Fruit fly (Drosophila melanogaster) whole organism, wandering third instar larva: ENCODE data around the gene senju.

Source experiments
- Abd-B ChIP-seq: fragments of >200 bp; optimal IDR thresholded peaks from 2 replicates; lab custom pipeline; 2017; ENCODE audit warnings: missing biosample characterization, missing genetic modification characterization
- CG32264 ChIP-seq: fragments of 200-800 bp; sonication (Bioruptor generic); optimal IDR thresholded peaks from 2 replicates; lab custom pipeline; 2016; ENCODE audit warnings: missing biosample characterization, missing genetic modification characterization
- CG9705 ChIP-seq: fragments of 200-800 bp; sonication (Bioruptor generic); optimal IDR thresholded peaks from 2 replicates; lab custom pipeline; 2018; ENCODE audit warnings: missing biosample characterization, mild to moderate bottlenecking, missing genetic modification characterization
- CrebA ChIP-seq: fragments of 200-800 bp; sonication (Bioruptor generic); optimal IDR thresholded peaks from 2 replicates; lab custom pipeline; 2016; ENCODE audit warnings: missing biosample characterization, mild to moderate bottlenecking, missing genetic modification characterization, borderline replicate concordance
- Dfd ChIP-seq: fragments of >200 bp; optimal IDR thresholded peaks from 2 replicates; lab custom pipeline; 2017; ENCODE audit warnings: missing biosample characterization, missing genetic modification characterization
- Dif ChIP-seq: fragments of 200-275, 200-300 bp; sonication (Bioruptor generic); optimal IDR thresholded peaks from 2 replicates; lab custom pipeline; 2018; ENCODE audit warnings: missing biosample characterization, missing genetic modification characterization; ENCODE audit not compliant: partially characterized antibody
- GATAd ChIP-seq: sonication (Bioruptor generic); optimal IDR thresholded peaks from 2 replicates; lab custom pipeline; 2016; ENCODE audit warnings: missing biosample characterization, missing genetic modification characterization
- HLH106 ChIP-seq: fragments of 200-800 bp; optimal IDR thresholded peaks from 3 replicates; lab custom pipeline; 2019; ENCODE audit warnings: missing biosample characterization, mild to moderate bottlenecking, missing genetic modification characterization, moderate library complexity
- Hnf4 ChIP-seq: fragments of 200-800 bp; sonication (Bioruptor generic); optimal IDR thresholded peaks from 2 replicates; lab custom pipeline; 2016; ENCODE audit warnings: missing biosample characterization, mild to moderate bottlenecking, missing genetic modification characterization
- Hr78 ChIP-seq: fragments of >200 bp; optimal IDR thresholded peaks from 2 replicates; lab custom pipeline; 2017; ENCODE audit warnings: missing biosample characterization, missing genetic modification characterization
- Hr83 ChIP-seq: fragments of 200-300 bp; sonication (Bioruptor generic); optimal IDR thresholded peaks from 2 replicates; lab custom pipeline; 2016; ENCODE audit warnings: missing biosample characterization, mild to moderate bottlenecking, missing genetic modification characterization, moderate library complexity; ENCODE audit not compliant: poor library complexity, severe bottlenecking
- Jra ChIP-seq: sonication (Bioruptor generic); optimal IDR thresholded peaks from 2 replicates; lab custom pipeline; 2016; ENCODE audit warnings: missing biosample characterization, missing genetic modification characterization
- Mio ChIP-seq: sonication (Bioruptor generic); optimal IDR thresholded peaks from 2 replicates; lab custom pipeline; 2016; ENCODE audit warnings: missing biosample characterization, missing genetic modification characterization
- Myc ChIP-seq: fragments of >200 bp; optimal IDR thresholded peaks from 2 replicates; lab custom pipeline; 2017
- N ChIP-seq: fragments of >200 bp; optimal IDR thresholded peaks from 2 replicates; lab custom pipeline; 2018; ENCODE audit warnings: missing biosample characterization, missing external identifiers, missing genetic modification characterization
- OdsH ChIP-seq: fragments of 200-800 bp; sonication (Bioruptor generic); optimal IDR thresholded peaks from 2 replicates; lab custom pipeline; 2016; ENCODE audit warnings: missing biosample characterization, mild to moderate bottlenecking, missing genetic modification characterization
- Rel ChIP-seq, 2 experiments: fragments of 200-800 bp; sonication (Bioruptor generic) in 1 of 2; optimal IDR thresholded peaks; 2 replicates in 1 of 2; 3 replicates in 1 of 2; lab custom pipeline; 2016 to 2019; ENCODE audit warnings: mild to moderate bottlenecking in 2 of 2, missing biosample characterization in 2 of 2, missing genetic modification characterization in 2 of 2, moderate library complexity in 1 of 2
- Sp1 ChIP-seq: fragments of 200-800 bp; sonication (Bioruptor generic); optimal IDR thresholded peaks from 3 replicates; lab custom pipeline; 2019; ENCODE audit warnings: missing biosample characterization, mild to moderate bottlenecking, missing genetic modification characterization, moderate library complexity
- Vsx2 ChIP-seq: fragments of 200-300, 225-300 bp; sonication (Bioruptor generic); optimal IDR thresholded peaks from 2 replicates; lab custom pipeline; 2018; ENCODE audit warnings: missing biosample characterization, missing genetic modification characterization; ENCODE audit not compliant: partially characterized antibody
- br ChIP-seq: fragments of 200-800 bp; sonication (Bioruptor generic); optimal IDR thresholded peaks from 2 replicates; lab custom pipeline; 2016; ENCODE audit warnings: missing biosample characterization, missing genetic modification characterization
- brk ChIP-seq: fragments of 200-800 bp; sonication (Bioruptor generic); optimal IDR thresholded peaks from 2 replicates; lab custom pipeline; 2016; ENCODE audit warnings: missing biosample characterization, mild to moderate bottlenecking, missing genetic modification characterization
- dl ChIP-seq, 2 experiments: fragments of 175-275, 200-275 bp in 1 of 2; fragments of 200-275 bp in 1 of 2; sonication (Bioruptor generic); optimal IDR thresholded peaks; lab custom pipeline; 2018; ENCODE audit warnings: mild to moderate bottlenecking in 2 of 2, missing biosample characterization in 2 of 2, missing genetic modification characterization in 2 of 2, moderate library complexity in 2 of 2; ENCODE audit not compliant: partially characterized antibody in 2 of 2, insufficient read depth in 1 of 2
- dmrt93B ChIP-seq: fragments of 200-800 bp; sonication (Bioruptor generic); optimal IDR thresholded peaks from 2 replicates; lab custom pipeline; 2018; ENCODE audit warnings: missing biosample characterization, mild to moderate bottlenecking, missing genetic modification characterization
- dsf ChIP-seq: sonication (Bioruptor generic); optimal IDR thresholded peaks from 2 replicates; lab custom pipeline; 2016; ENCODE audit warnings: missing biosample characterization, missing genetic modification characterization, borderline replicate concordance
- ey ChIP-seq: fragments of 200-800 bp; sonication (Bioruptor generic); optimal IDR thresholded peaks from 2 replicates; lab custom pipeline; 2016; ENCODE audit warnings: missing biosample characterization, missing genetic modification characterization
- foxo ChIP-seq, 2 experiments: fragments of 200-800 bp; sonication (Bioruptor generic); optimal IDR thresholded peaks; 2 replicates in 1 of 2; 3 replicates in 1 of 2; lab custom pipeline; 2016 to 2017; ENCODE audit warnings: missing biosample characterization in 2 of 2, missing genetic modification characterization in 2 of 2
- fru ChIP-seq: fragments of 200-800 bp; sonication (Bioruptor generic); optimal IDR thresholded peaks from 3 replicates; lab custom pipeline; 2016; ENCODE audit warnings: missing biosample characterization, mild to moderate bottlenecking, missing genetic modification characterization
- h ChIP-seq: fragments of 200-800 bp; sonication (Bioruptor generic); optimal IDR thresholded peaks from 3 replicates; lab custom pipeline; 2016; ENCODE audit warnings: missing biosample characterization, mild to moderate bottlenecking, missing genetic modification characterization
- jim ChIP-seq: fragments of 175-275, 200-325 bp; sonication (Bioruptor generic); optimal IDR thresholded peaks from 2 replicates; lab custom pipeline; 2016; ENCODE audit warnings: missing biosample characterization, mild to moderate bottlenecking, missing genetic modification characterization
- lola ChIP-seq: fragments of >200 bp; optimal IDR thresholded peaks from 2 replicates; lab custom pipeline; 2017; ENCODE audit warnings: missing biosample characterization, missing genetic modification characterization
- pan ChIP-seq: fragments of >200 bp; optimal IDR thresholded peaks from 2 replicates; lab custom pipeline; 2017
- psq ChIP-seq: fragments of 200-800 bp; sonication (Bioruptor generic); optimal IDR thresholded peaks from 3 replicates; lab custom pipeline; 2017; ENCODE audit warnings: missing biosample characterization, mild to moderate bottlenecking, missing genetic modification characterization, moderate library complexity
- rgr ChIP-seq: fragments of 200-800 bp; sonication (Bioruptor generic); optimal IDR thresholded peaks from 3 replicates; lab custom pipeline; 2016; ENCODE audit warnings: missing biosample characterization, mild to moderate bottlenecking, missing genetic modification characterization
- sage ChIP-seq: fragments of 200-800 bp; sonication (Bioruptor generic); optimal IDR thresholded peaks from 2 replicates; lab custom pipeline; 2016; ENCODE audit warnings: missing biosample characterization, mild to moderate bottlenecking, missing genetic modification characterization
- sv ChIP-seq: fragments of 200-800 bp; sonication (Bioruptor generic); optimal IDR thresholded peaks from 3 replicates; lab custom pipeline; 2016; ENCODE audit warnings: missing biosample characterization, missing genetic modification characterization
- tai ChIP-seq: sonication (Bioruptor generic); optimal IDR thresholded peaks from 2 replicates; lab custom pipeline; 2016; ENCODE audit warnings: missing biosample characterization, missing genetic modification characterization
- usp ChIP-seq: fragments of >200 bp; optimal IDR thresholded peaks from 2 replicates; lab custom pipeline; 2017; ENCODE audit warnings: missing biosample characterization, missing genetic modification characterization
- woc ChIP-seq: sonication (Bioruptor generic); optimal IDR thresholded peaks from 2 replicates; lab custom pipeline; 2016; ENCODE audit warnings: missing biosample characterization, mild to moderate bottlenecking, missing genetic modification characterization

senju gene

dm6 chr2L:5059645-5060254 is 7.1 kb downstream of the senju start, which contains the start of gene Rpn11 (continued):
- TF ChIP-seq sage (GFP tag; lab: Kevin White, UChicago), result no peak
- peak; percentile 69 for TF ChIP-seq h (GFP tag; lab: Kevin White, UChicago)
- peak; percentile 73 for TF ChIP-seq Sp1 (GFP tag; lab: Kevin White, UChicago)
- TF ChIP-seq Hr78 (GFP tag; lab: Kevin White, UChicago), result no peak
- no peak for TF ChIP-seq OdsH (GFP tag; lab: Kevin White, UChicago)
- no peak for TF ChIP-seq N (GFP tag; lab: Kevin White, UChicago)
- no peak for TF ChIP-seq Rel (GFP tag; optimal IDR thresholded peaks at IDR 0.05; lab: Kevin White, UChicago)
- TF ChIP-seq Rel (tag; optimal IDR thresholded peaks at IDR 0.05; lab: Kevin White, UChicago), result no peak
- peak; percentile 43 for TF ChIP-seq CG9705 (GFP tag; lab: Kevin White, UChicago)
- peak; percentile 26 for TF ChIP-seq sv (GFP tag; lab: Kevin White, UChicago)
- no peak for TF ChIP-seq Dif (GFP tag; lab: Kevin White, UChicago)
- TF ChIP-seq fru (GFP tag; lab: Kevin White, UChicago), result peak; percentile 66
- TF ChIP-seq pan (lab: Kevin White, UChicago), result no peak

- TF ChIP-seq lola (GFP tag; lab: Kevin White, UChicago), result no peak
- no peak for TF ChIP-seq N (GFP tag; lab: Kevin White, UChicago)
- TF ChIP-seq Hr83, result no peak
- no peak for TF ChIP-seq fru (GFP tag; lab: Kevin White, UChicago)
- TF ChIP-seq OdsH (GFP tag; lab: Kevin White, UChicago), result no peak
- no peak for TF ChIP-seq dmrt93B (GFP tag; lab: Kevin White, UChicago)
- TF ChIP-seq psq (GFP tag; lab: Kevin White, UChicago), result no peak
- TF ChIP-seq Vsx2 (GFP tag; lab: Kevin White, UChicago), result no peak
- TF ChIP-seq woc (GFP tag; lab: Kevin White, UChicago), result no peak
- no peak for TF ChIP-seq Dfd (GFP tag; lab: Kevin White, UChicago)
- no peak for TF ChIP-seq Hr78 (GFP tag; lab: Kevin White, UChicago)
- no peak for TF ChIP-seq dl (GFP tag; optimal IDR thresholded peaks at IDR 0.05; lab: Kevin White, UChicago; ENCODE audit: insufficient read depth in 1 of 2, partially characterized antibody in 2 of 2)
- TF ChIP-seq Rel (GFP tag; optimal IDR thresholded peaks at IDR 0.05; lab: Kevin White, UChicago), result no peak
- no peak for TF ChIP-seq Rel (tag; optimal IDR thresholded peaks at IDR 0.05; lab: Kevin White, UChicago)
- no peak for TF ChIP-seq Mio (GFP tag; lab: Kevin White, UChicago)
- no peak for TF ChIP-seq brk (GFP tag; lab: Kevin White, UChicago)
- TF ChIP-seq pan (lab: Kevin White, UChicago), result no peak
- no peak for TF ChIP-seq CrebA
Measured at dm6 chr2L:5060515-5060914, 7.9 kb downstream of the senju start, which contains the start of gene qtc. TSS of gene qtc (plus strand) at chr2L:5060815.

- TF ChIP-seq Sp1 (GFP tag; lab: Kevin White, UChicago) (peak; percentile 82), lola (GFP tag; lab: Kevin White, UChicago) (no peak), psq (GFP tag; lab: Kevin White, UChicago) (peak; percentile 71), Mio (GFP tag; lab: Kevin White, UChicago) (peak; percentile 0), Hr78 (GFP tag; lab: Kevin White, UChicago) (no peak), dmrt93B (GFP tag; lab: Kevin White, UChicago) (peak; percentile 46), N (GFP tag; lab: Kevin White, UChicago) (no peak), HLH106 (tag; lab: Kevin White, UChicago) (peak; percentile 42), h (GFP tag; lab: Kevin White, UChicago) (peak; percentile 85), rgr (peak; percentile 85), br (peak; percentile 83), CG9705 (GFP tag; lab: Kevin White, UChicago) (no peak), Hnf4 (GFP tag; lab: Kevin White, UChicago) (peak; percentile 81), pan (lab: Kevin White, UChicago) (no peak), foxo (GFP tag; optimal IDR thresholded peaks at IDR 0.05; lab: Kevin White, UChicago) (peak in 1 of 2 experiments; percentile 93), dl (GFP tag; optimal IDR thresholded peaks at IDR 0.05; lab: Kevin White, UChicago; ENCODE audit: insufficient read depth in 1 of 2, partially characterized antibody in 2 of 2) (no peak), OdsH (GFP tag; lab: Kevin White, UChicago) (peak; percentile 88), brk (GFP tag; lab: Kevin White, UChicago) (peak; percentile 82), Vsx2 (GFP tag; lab: Kevin White, UChicago) (no peak), Abd-B (no peak), sv (GFP tag; lab: Kevin White, UChicago) (peak; percentile 64), Dfd (GFP tag; lab: Kevin White, UChicago) (no peak), woc (GFP tag; lab: Kevin White, UChicago) (peak; percentile 52), sage (GFP tag; lab: Kevin White, UChicago) (peak; percentile 80), ey (GFP tag; lab: Kevin White, UChicago) (peak; percentile 79), dsf (peak; percentile 13), Hr83 (peak; percentile 68), Rel (GFP tag; optimal IDR thresholded peaks at IDR 0.05; lab: Kevin White, UChicago) (no peak), Rel (tag; optimal IDR thresholded peaks at IDR 0.05; lab: Kevin White, UChicago) (peak; percentile 13), tai (no peak), GATAd (GFP tag; lab: Kevin White, UChicago) (no peak), Dif (GFP tag; lab: Kevin White, UChicago) (no peak), usp (GFP tag; lab: Kevin White, UChicago) (no peak), fru (GFP tag; lab: Kevin White, UChicago) (peak; percentile 92), Myc (no peak), Jra (GFP tag; lab: Kevin White, UChicago) (peak; percentile 75), CG32264 (GFP tag; lab: Kevin White, UChicago) (peak; percentile 48), jim (GFP tag; lab: Kevin White, UChicago) (no peak), CrebA (no peak)
- TF ChIP-seq, all 38 proteins: peak for 22
Measured at dm6 chr2L:5060952-5061478, 8.4 kb downstream of the senju start.
